Fruit fly (Drosophila melanogaster): ENCODE measurements around the gene CG43391.

DNA sequence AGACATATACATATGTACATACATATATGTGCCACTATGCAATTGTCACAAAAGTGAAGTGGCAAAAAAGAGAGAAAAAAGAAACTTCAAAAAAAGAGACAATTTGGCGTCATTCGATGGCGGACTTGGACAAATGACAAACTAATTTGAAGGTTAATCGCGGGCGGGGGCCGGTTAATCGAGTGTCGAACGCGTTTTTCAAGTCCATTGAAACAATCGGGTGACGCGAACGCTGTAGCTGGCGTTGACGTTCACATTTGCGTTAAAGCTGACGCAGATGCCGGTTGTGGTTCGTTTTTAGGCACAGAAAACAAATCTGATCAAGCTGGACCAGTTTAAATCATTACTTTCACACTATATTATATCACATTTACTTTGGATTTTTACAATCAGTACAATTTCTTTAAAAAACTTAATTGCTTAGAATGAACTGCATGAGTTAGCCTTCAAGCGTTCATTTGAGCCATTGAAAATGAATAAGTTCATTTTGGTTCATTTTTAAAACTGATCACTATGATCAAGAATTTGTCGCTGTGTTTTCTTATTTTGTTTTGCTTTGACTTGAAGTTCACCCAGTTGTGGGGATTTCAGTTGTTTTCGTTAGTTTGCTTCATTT, 47.0 kb downstream of the CG43391 start:
- TF ChIP-seq CG10348 (GFP tag; IDR thresholded peaks at IDR 0.05) (no peak), EcR (GFP tag; optimal IDR thresholded peaks at IDR 0.05) (no peak), CG12605 (GFP tag; IDR thresholded peaks at IDR 0.05) (no peak), CG13204 (GFP tag; optimal IDR thresholded peaks at IDR 0.05) (no peak), CG14655 (GFP tag; optimal IDR thresholded peaks at IDR 0.05) (no peak), CG32121 (GFP tag; IDR thresholded peaks at IDR 0.05) (no peak), CG15710 (tag; optimal IDR thresholded peaks at IDR 0.05) (peak; percentile 19), CG8159 (tag; optimal IDR thresholded peaks at IDR 0.05) (peak; percentile 16)

Data from whole organism, pupa.